Fruit fly (Drosophila melanogaster) whole organism, wandering third instar larva: ENCODE data around the gene Hs2st.

Experiments used
- Abd-B ChIP-seq: fragments of >200 bp; optimal IDR thresholded peaks from 2 replicates; lab custom pipeline; 2017; ENCODE audit warnings: missing biosample characterization, missing genetic modification characterization
- CG32264 ChIP-seq: fragments of 200-800 bp; sonication (Bioruptor generic); optimal IDR thresholded peaks from 2 replicates; lab custom pipeline; 2016; ENCODE audit warnings: missing biosample characterization, missing genetic modification characterization
- CrebA ChIP-seq: fragments of 200-800 bp; sonication (Bioruptor generic); optimal IDR thresholded peaks from 2 replicates; lab custom pipeline; 2016; ENCODE audit warnings: missing biosample characterization, mild to moderate bottlenecking, missing genetic modification characterization, borderline replicate concordance
- Dfd ChIP-seq: fragments of >200 bp; optimal IDR thresholded peaks from 2 replicates; lab custom pipeline; 2017; ENCODE audit warnings: missing biosample characterization, missing genetic modification characterization
- GATAd ChIP-seq: sonication (Bioruptor generic); optimal IDR thresholded peaks from 2 replicates; lab custom pipeline; 2016; ENCODE audit warnings: missing biosample characterization, missing genetic modification characterization
- HLH106 ChIP-seq: fragments of 200-800 bp; optimal IDR thresholded peaks from 3 replicates; lab custom pipeline; 2019; ENCODE audit warnings: missing biosample characterization, mild to moderate bottlenecking, missing genetic modification characterization, moderate library complexity
- Hr83 ChIP-seq: fragments of 200-300 bp; sonication (Bioruptor generic); optimal IDR thresholded peaks from 2 replicates; lab custom pipeline; 2016; ENCODE audit warnings: missing biosample characterization, mild to moderate bottlenecking, missing genetic modification characterization, moderate library complexity; ENCODE audit not compliant: poor library complexity, severe bottlenecking
- Jra ChIP-seq: sonication (Bioruptor generic); optimal IDR thresholded peaks from 2 replicates; lab custom pipeline; 2016; ENCODE audit warnings: missing biosample characterization, missing genetic modification characterization
- Mio ChIP-seq: sonication (Bioruptor generic); optimal IDR thresholded peaks from 2 replicates; lab custom pipeline; 2016; ENCODE audit warnings: missing biosample characterization, missing genetic modification characterization
- N ChIP-seq: fragments of >200 bp; optimal IDR thresholded peaks from 2 replicates; lab custom pipeline; 2018; ENCODE audit warnings: missing biosample characterization, missing external identifiers, missing genetic modification characterization
- OdsH ChIP-seq: fragments of 200-800 bp; sonication (Bioruptor generic); optimal IDR thresholded peaks from 2 replicates; lab custom pipeline; 2016; ENCODE audit warnings: missing biosample characterization, mild to moderate bottlenecking, missing genetic modification characterization
- Rel ChIP-seq, 2 experiments: fragments of 200-800 bp; sonication (Bioruptor generic) in 1 of 2; optimal IDR thresholded peaks; 2 replicates in 1 of 2; 3 replicates in 1 of 2; lab custom pipeline; 2016 to 2019; ENCODE audit warnings: mild to moderate bottlenecking in 2 of 2, missing biosample characterization in 2 of 2, missing genetic modification characterization in 2 of 2, moderate library complexity in 1 of 2
- Sp1 ChIP-seq: fragments of 200-800 bp; sonication (Bioruptor generic); optimal IDR thresholded peaks from 3 replicates; lab custom pipeline; 2019; ENCODE audit warnings: missing biosample characterization, mild to moderate bottlenecking, missing genetic modification characterization, moderate library complexity
- Vsx2 ChIP-seq: fragments of 200-300, 225-300 bp; sonication (Bioruptor generic); optimal IDR thresholded peaks from 2 replicates; lab custom pipeline; 2018; ENCODE audit warnings: missing biosample characterization, missing genetic modification characterization; ENCODE audit not compliant: partially characterized antibody
- brk ChIP-seq: fragments of 200-800 bp; sonication (Bioruptor generic); optimal IDR thresholded peaks from 2 replicates; lab custom pipeline; 2016; ENCODE audit warnings: missing biosample characterization, mild to moderate bottlenecking, missing genetic modification characterization
- dmrt93B ChIP-seq: fragments of 200-800 bp; sonication (Bioruptor generic); optimal IDR thresholded peaks from 2 replicates; lab custom pipeline; 2018; ENCODE audit warnings: missing biosample characterization, mild to moderate bottlenecking, missing genetic modification characterization
- ey ChIP-seq: fragments of 200-800 bp; sonication (Bioruptor generic); optimal IDR thresholded peaks from 2 replicates; lab custom pipeline; 2016; ENCODE audit warnings: missing biosample characterization, missing genetic modification characterization
- foxo ChIP-seq, 2 experiments: fragments of 200-800 bp; sonication (Bioruptor generic); optimal IDR thresholded peaks; 2 replicates in 1 of 2; 3 replicates in 1 of 2; lab custom pipeline; 2016 to 2017; ENCODE audit warnings: missing biosample characterization in 2 of 2, missing genetic modification characterization in 2 of 2
- fru ChIP-seq: fragments of 200-800 bp; sonication (Bioruptor generic); optimal IDR thresholded peaks from 3 replicates; lab custom pipeline; 2016; ENCODE audit warnings: missing biosample characterization, mild to moderate bottlenecking, missing genetic modification characterization
- h ChIP-seq: fragments of 200-800 bp; sonication (Bioruptor generic); optimal IDR thresholded peaks from 3 replicates; lab custom pipeline; 2016; ENCODE audit warnings: missing biosample characterization, mild to moderate bottlenecking, missing genetic modification characterization
- jim ChIP-seq: fragments of 175-275, 200-325 bp; sonication (Bioruptor generic); optimal IDR thresholded peaks from 2 replicates; lab custom pipeline; 2016; ENCODE audit warnings: missing biosample characterization, mild to moderate bottlenecking, missing genetic modification characterization
- lola ChIP-seq: fragments of >200 bp; optimal IDR thresholded peaks from 2 replicates; lab custom pipeline; 2017; ENCODE audit warnings: missing biosample characterization, missing genetic modification characterization
- pan ChIP-seq: fragments of >200 bp; optimal IDR thresholded peaks from 2 replicates; lab custom pipeline; 2017
- psq ChIP-seq: fragments of 200-800 bp; sonication (Bioruptor generic); optimal IDR thresholded peaks from 3 replicates; lab custom pipeline; 2017; ENCODE audit warnings: missing biosample characterization, mild to moderate bottlenecking, missing genetic modification characterization, moderate library complexity
- rgr ChIP-seq: fragments of 200-800 bp; sonication (Bioruptor generic); optimal IDR thresholded peaks from 3 replicates; lab custom pipeline; 2016; ENCODE audit warnings: missing biosample characterization, mild to moderate bottlenecking, missing genetic modification characterization
- sv ChIP-seq: fragments of 200-800 bp; sonication (Bioruptor generic); optimal IDR thresholded peaks from 3 replicates; lab custom pipeline; 2016; ENCODE audit warnings: missing biosample characterization, missing genetic modification characterization
- usp ChIP-seq: fragments of >200 bp; optimal IDR thresholded peaks from 2 replicates; lab custom pipeline; 2017; ENCODE audit warnings: missing biosample characterization, missing genetic modification characterization

Gene Hs2st

dm6 chr2L:19489997-19490461 is 45.5 kb upstream of the Hs2st start, which contains the start of the genes CG10194 and CG18094:
Gene CG10194, minus strand, starts transcription at chr2L:19490104.
Gene CG18094, plus strand, starts transcription at chr2L:19490262.
- TF ChIP-seq Hr83 (GFP tag; lab: Kevin White, UChicago) (peak; percentile 3), GATAd (GFP tag; lab: Kevin White, UChicago) (no peak), Vsx2 (GFP tag; lab: Kevin White, UChicago) (no peak), HLH106 (tag; lab: Kevin White, UChicago) (peak; percentile 51), sv (no peak), h (GFP tag; lab: Kevin White, UChicago) (peak; percentile 77), ey (GFP tag; lab: Kevin White, UChicago) (peak; percentile 43), Sp1 (peak; percentile 51), psq (GFP tag; lab: Kevin White, UChicago) (peak; percentile 58), foxo (GFP tag; optimal IDR thresholded peaks at IDR 0.05; lab: Kevin White, UChicago) (peak in 1 of 2 experiments; percentile 73), rgr (GFP tag; lab: Kevin White, UChicago) (peak; percentile 83), Abd-B (GFP tag; lab: Kevin White, UChicago) (no peak), OdsH (GFP tag; lab: Kevin White, UChicago) (peak; percentile 74), fru (GFP tag; lab: Kevin White, UChicago) (no peak), dmrt93B (GFP tag; lab: Kevin White, UChicago) (no peak), pan (lab: Kevin White, UChicago) (no peak)
- TF ChIP-seq, all 38 proteins: peak for 9

- TF ChIP-seq HLH106 (tag; lab: Kevin White, UChicago) = no peak
- TF ChIP-seq Jra (GFP tag; lab: Kevin White, UChicago) = no peak
- TF ChIP-seq CG32264 (GFP tag; lab: Kevin White, UChicago) = no peak
- no peak for TF ChIP-seq brk (GFP tag; lab: Kevin White, UChicago)
- TF ChIP-seq CrebA (GFP tag; lab: Kevin White, UChicago) = no peak
- no peak for TF ChIP-seq usp
- no peak for TF ChIP-seq dmrt93B (GFP tag; lab: Kevin White, UChicago)
- TF ChIP-seq jim (GFP tag; lab: Kevin White, UChicago) = no peak
- TF ChIP-seq, all 38 proteins: peak for 0
Observed at dm6 chr2L:19487190-19487589, 42.6 kb upstream of the Hs2st start, which contains the start of gene CG13083. Gene CG13083, plus strand, starts transcription at chr2L:19487490.

dm6 chr2L:19484539-19484938 is 40.0 kb upstream of the Hs2st start, which contains the start of the genes CG10195 and CG13084:
Gene CG10195, minus strand, starts transcription at chr2L:19484705.
Gene CG13084, plus strand, starts transcription at chr2L:19484930.
- TF ChIP-seq Mio (GFP tag; lab: Kevin White, UChicago) = no peak
- no peak for TF ChIP-seq usp
- no peak for TF ChIP-seq lola
- TF ChIP-seq jim (GFP tag; lab: Kevin White, UChicago) = no peak
- TF ChIP-seq Abd-B (GFP tag; lab: Kevin White, UChicago) = no peak
- no peak for TF ChIP-seq N (GFP tag; lab: Kevin White, UChicago)
- TF ChIP-seq CrebA (GFP tag; lab: Kevin White, UChicago) = no peak

- TF ChIP-seq lola (no peak), sv (no peak), psq (GFP tag; lab: Kevin White, UChicago) (no peak), pan (lab: Kevin White, UChicago) (no peak), Rel (GFP tag; optimal IDR thresholded peaks at IDR 0.05; lab: Kevin White, UChicago) (no peak), Rel (tag; optimal IDR thresholded peaks at IDR 0.05; lab: Kevin White, UChicago) (no peak), Mio (GFP tag; lab: Kevin White, UChicago) (no peak), Dfd (peak; percentile 95), fru (GFP tag; lab: Kevin White, UChicago) (no peak)
- TF ChIP-seq, all 38 proteins: peak for 1
Observed at dm6 chr2L:19480406-19481334, 36.1 kb upstream of the Hs2st start.
